Fruit fly (Drosophila melanogaster): ENCODE results near the gene Cog7.
"Not testable (repeated sequence)": the region's sequence is repeated elsewhere in the genome, so short reads cannot be mapped to it uniquely, and the experiment has no call there.

DNA sequence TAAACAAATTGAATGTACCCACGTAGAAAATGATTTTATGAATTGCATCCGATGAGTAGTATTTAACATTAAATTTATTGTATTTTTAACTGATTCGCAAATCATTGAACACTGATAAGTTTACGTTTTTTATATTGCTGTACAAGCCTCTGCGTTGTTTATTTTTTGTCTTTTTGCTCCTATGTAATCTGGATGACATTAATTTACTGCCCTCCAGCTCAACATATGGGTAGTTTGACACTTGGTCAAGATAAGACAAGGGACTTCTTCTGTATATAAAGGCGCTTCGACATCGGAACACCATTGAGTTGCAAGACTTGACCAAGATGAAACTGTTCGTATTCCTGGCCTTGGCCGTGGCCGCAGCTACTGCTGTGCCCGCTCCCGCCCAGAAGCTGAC is 10.9 kb downstream of the Cog7 start, which contains the start of gene Jon99Ciii:
- not testable (repeated sequence) for TF ChIP-seq Scr (GFP tag; IDR thresholded peaks at IDR 0.05; ENCODE audit: partially characterized antibody); Usf (GFP tag; optimal IDR thresholded peaks at IDR 0.05); Sin3A (optimal IDR thresholded peaks at IDR 0.05); slou (GFP tag; optimal IDR thresholded peaks at IDR 0.05); Blimp-1 (GFP tag; optimal IDR thresholded peaks at IDR 0.05); Doc3 (GFP tag; IDR thresholded peaks at IDR 0.05; ENCODE audit: partially characterized antibody); sisA (GFP tag; IDR thresholded peaks at IDR 0.05); zfh2 (GFP tag; optimal IDR thresholded peaks at IDR 0.05); lbe (GFP tag; optimal IDR thresholded peaks at IDR 0.05)

Measured in whole organism, embryonic.